Fruit fly (Drosophila melanogaster) whole organism, prepupa: ENCODE results near the gene CG42264.
A peak's percentile ranks its signal among the peaks of the same experiment; 100 is the strongest.

Experiments
- Blimp-1 ChIP-seq: fragments of 200-800 bp; sonication (Bioruptor generic); optimal IDR thresholded peaks from 3 replicates; lab custom pipeline; 2017; ENCODE audit warnings: missing biosample characterization, missing genetic modification characterization, mild to moderate bottlenecking, moderate library complexity, missing genetic modification reagents
- CG10631 ChIP-seq: fragments of 200-800 bp; sonication (Bioruptor generic); optimal IDR thresholded peaks from 2 replicates; lab custom pipeline; 2016; ENCODE audit warnings: missing biosample characterization, missing genetic modification characterization
- CG10669 ChIP-seq: fragments of 200-800 bp; sonication (Bioruptor generic); optimal IDR thresholded peaks from 3 replicates; lab custom pipeline; 2018; ENCODE audit warnings: missing biosample characterization, mild to moderate bottlenecking, missing genetic modification characterization, moderate library complexity
- CG11294 ChIP-seq: fragments of 200-800 bp; sonication (Bioruptor generic); IDR thresholded peaks from 2 replicates; pipeline ENCODE4 v1.3.6; 2022; ENCODE audit warnings: missing biosample characterization, missing genetic modification characterization
- CG11762 ChIP-seq: fragments of 200-800 bp; sonication (Bioruptor generic); optimal IDR thresholded peaks from 3 replicates; lab custom pipeline; 2016; ENCODE audit warnings: missing biosample characterization, missing genetic modification characterization; ENCODE audit not compliant: insufficient read depth
- CG11902 ChIP-seq: fragments of 200-800 bp; sonication (Bioruptor generic); optimal IDR thresholded peaks from 3 replicates; lab custom pipeline; 2016; ENCODE audit warnings: missing biosample characterization, missing genetic modification characterization
- CG15336 ChIP-seq: fragments of 200-800 bp; sonication (Bioruptor generic); IDR thresholded peaks from 2 replicates; pipeline ENCODE4 v1.3.6; 2022; ENCODE audit warnings: missing biosample characterization, missing genetic modification characterization
- CG1621 ChIP-seq: fragments of 200-800 bp; sonication (Bioruptor generic); optimal IDR thresholded peaks from 3 replicates; lab custom pipeline; 2018; ENCODE audit warnings: missing biosample characterization, mild to moderate bottlenecking, missing genetic modification characterization
- CG3032 ChIP-seq: fragments of 200-800 bp; optimal IDR thresholded peaks from 2 replicates; lab custom pipeline; 2019; ENCODE audit warnings: missing biosample characterization, mild to moderate bottlenecking, missing genetic modification characterization, moderate library complexity
- CG31627 ChIP-seq: fragments of 200-800 bp; sonication (Bioruptor generic); optimal IDR thresholded peaks from 3 replicates; lab custom pipeline; 2016; ENCODE audit warnings: missing biosample characterization, missing genetic modification characterization
- CG32006 ChIP-seq: fragments of 200-800 bp; sonication (Bioruptor generic); optimal IDR thresholded peaks from 3 replicates; lab custom pipeline; 2017; ENCODE audit warnings: missing biosample characterization, mild to moderate bottlenecking, missing genetic modification characterization
- CG34406 ChIP-seq: fragments of 200-800 bp; sonication (Bioruptor generic); optimal IDR thresholded peaks from 3 replicates; lab custom pipeline; 2016; ENCODE audit warnings: missing biosample characterization, missing genetic modification characterization
- CG3919 ChIP-seq: fragments of 200-800 bp; sonication (Bioruptor generic); optimal IDR thresholded peaks from 3 replicates; lab custom pipeline; 2016; ENCODE audit warnings: missing biosample characterization, missing genetic modification characterization
- CG4318 ChIP-seq: fragments of 200-800 bp; sonication (Bioruptor generic); optimal IDR thresholded peaks from 3 replicates; lab custom pipeline; 2017; ENCODE audit warnings: missing biosample characterization, mild to moderate bottlenecking, missing genetic modification characterization
- CG6276 ChIP-seq: fragments of 200-800 bp; sonication (Bioruptor generic); optimal IDR thresholded peaks from 2 replicates; lab custom pipeline; 2017; ENCODE audit warnings: missing biosample characterization, mild to moderate bottlenecking, missing genetic modification characterization
- CG8119 ChIP-seq: fragments of 200-800 bp; sonication (Bioruptor generic); IDR thresholded peaks from 3 replicates; pipeline ENCODE4 v1.3.6; 2022; ENCODE audit warnings: missing biosample characterization, missing genetic modification characterization
- CG8319 ChIP-seq: fragments of 200-800 bp; sonication (Bioruptor generic); optimal IDR thresholded peaks from 3 replicates; lab custom pipeline; 2016; ENCODE audit warnings: missing biosample characterization, missing genetic modification characterization
- CG8632 ChIP-seq: fragments of 200-800 bp; sonication (Bioruptor generic); optimal IDR thresholded peaks from 3 replicates; lab custom pipeline; 2016; ENCODE audit warnings: missing biosample characterization, missing genetic modification characterization
- CG9139 ChIP-seq: fragments of 200-800 bp; sonication (Bioruptor generic); optimal IDR thresholded peaks from 3 replicates; lab custom pipeline; 2017; ENCODE audit warnings: missing biosample characterization, mild to moderate bottlenecking, missing genetic modification characterization
- Eip75B ChIP-seq: fragments of 200-800 bp; sonication (Bioruptor generic); optimal IDR thresholded peaks from 3 replicates; lab custom pipeline; 2016; ENCODE audit warnings: missing biosample characterization, missing genetic modification characterization
- Eip93F ChIP-seq: fragments of 200-800 bp; sonication (Bioruptor generic); optimal IDR thresholded peaks from 2 replicates; lab custom pipeline; 2016; ENCODE audit warnings: missing biosample characterization, mild to moderate bottlenecking, missing genetic modification characterization
- Ets21C ChIP-seq: fragments of 200-800 bp; sonication (Bioruptor generic); optimal IDR thresholded peaks from 3 replicates; lab custom pipeline; 2016; ENCODE audit warnings: missing biosample characterization, missing genetic modification characterization
- Ets96B ChIP-seq: fragments of 200-800 bp; optimal IDR thresholded peaks from 2 replicates; lab custom pipeline; 2019; ENCODE audit warnings: missing biosample characterization, mild to moderate bottlenecking, missing genetic modification characterization, moderate library complexity
- Gug ChIP-seq: fragments of 200-800 bp; sonication (Bioruptor generic); IDR thresholded peaks from 2 replicates; pipeline ENCODE4 v1.3.6; 2022; ENCODE audit warnings: missing biosample characterization, missing genetic modification characterization
- Hr39 ChIP-seq: fragments of 200-800 bp; sonication (Bioruptor generic); optimal IDR thresholded peaks from 2 replicates; lab custom pipeline; 2016; ENCODE audit warnings: missing biosample characterization, missing genetic modification characterization
- Hr4 ChIP-seq: fragments of 200-800 bp; sonication (Bioruptor generic); optimal IDR thresholded peaks from 3 replicates; lab custom pipeline; 2016; ENCODE audit warnings: missing biosample characterization, missing genetic modification characterization
- Lpt ChIP-seq: fragments of 200-800 bp; sonication (Bioruptor generic); optimal IDR thresholded peaks from 3 replicates; lab custom pipeline; 2016; ENCODE audit warnings: missing biosample characterization, missing genetic modification characterization
- Met ChIP-seq: fragments of 200-800 bp; sonication (Bioruptor generic); optimal IDR thresholded peaks from 3 replicates; lab custom pipeline; 2016; ENCODE audit warnings: missing biosample characterization, missing genetic modification characterization
- OdsH ChIP-seq: fragments of 200-800 bp; sonication (Bioruptor generic); optimal IDR thresholded peaks from 3 replicates; lab custom pipeline; 2016; ENCODE audit warnings: missing biosample characterization, missing genetic modification characterization
- Smox ChIP-seq: fragments of 200-800 bp; sonication (Bioruptor generic); optimal IDR thresholded peaks from 3 replicates; lab custom pipeline; 2016; ENCODE audit warnings: missing biosample characterization, missing genetic modification characterization
- Sox102F ChIP-seq: fragments of 200-800 bp; sonication (Bioruptor generic); optimal IDR thresholded peaks from 2 replicates; lab custom pipeline; 2016; ENCODE audit warnings: missing biosample characterization, mild to moderate bottlenecking, missing genetic modification characterization
- Sox14 ChIP-seq: fragments of 200-800 bp; sonication (Bioruptor generic); optimal IDR thresholded peaks from 3 replicates; lab custom pipeline; 2016; ENCODE audit warnings: missing biosample characterization, missing genetic modification characterization
- achi ChIP-seq: fragments of 200-800 bp; sonication (Bioruptor generic); optimal IDR thresholded peaks from 3 replicates; lab custom pipeline; 2016; ENCODE audit warnings: missing biosample characterization, missing genetic modification characterization
- acj6 ChIP-seq: fragments of 200-800 bp; sonication (Bioruptor generic); optimal IDR thresholded peaks from 3 replicates; lab custom pipeline; 2016; ENCODE audit warnings: missing biosample characterization, missing genetic modification characterization
- cyc ChIP-seq: fragments of 200-800 bp; sonication (Bioruptor generic); optimal IDR thresholded peaks from 3 replicates; lab custom pipeline; 2016; ENCODE audit warnings: missing biosample characterization, missing genetic modification characterization
- dac ChIP-seq: fragments of 200-800 bp; sonication (Bioruptor generic); optimal IDR thresholded peaks from 2 replicates; lab custom pipeline; 2017; ENCODE audit warnings: missing biosample characterization, mild to moderate bottlenecking, missing genetic modification characterization
- dsx ChIP-seq: fragments of 200-800 bp; optimal IDR thresholded peaks from 3 replicates; lab custom pipeline; 2019; ENCODE audit warnings: missing biosample characterization, mild to moderate bottlenecking, missing genetic modification characterization, moderate library complexity; ENCODE audit not compliant: poor library complexity, severe bottlenecking
- esn ChIP-seq: fragments of 200-800 bp; sonication (Bioruptor generic); optimal IDR thresholded peaks from 2 replicates; lab custom pipeline; 2016; ENCODE audit warnings: missing biosample characterization, mild to moderate bottlenecking, missing genetic modification characterization, moderate library complexity
- fd59A ChIP-seq: fragments of 200-800 bp; sonication (Bioruptor generic); optimal IDR thresholded peaks from 2 replicates; lab custom pipeline; 2017; ENCODE audit warnings: missing biosample characterization, mild to moderate bottlenecking, missing genetic modification characterization, missing genetic modification reagents
- net ChIP-seq: fragments of 200-800 bp; sonication (Bioruptor generic); optimal IDR thresholded peaks from 3 replicates; lab custom pipeline; 2016; ENCODE audit warnings: missing biosample characterization, missing genetic modification characterization
- salr ChIP-seq, 2 experiments: fragments of 200-800 bp; sonication (Bioruptor generic); optimal IDR thresholded peaks; 3 replicates each; lab custom pipeline; 2016 to 2018; ENCODE audit warnings: missing biosample characterization in 2 of 2, missing genetic modification characterization in 2 of 2, mild to moderate bottlenecking in 1 of 2
- spab ChIP-seq: fragments of 200-800 bp; sonication (Bioruptor generic); optimal IDR thresholded peaks from 2 replicates; lab custom pipeline; 2017; ENCODE audit warnings: missing biosample characterization, mild to moderate bottlenecking, missing genetic modification characterization, missing genetic modification reagents
- svp ChIP-seq: fragments of 200-800 bp; sonication (Bioruptor generic); peaks from one replicate; lab custom pipeline; 2016; ENCODE audit warnings: missing biosample characterization, missing genetic modification characterization
- topi ChIP-seq: fragments of 200-800 bp; sonication (Bioruptor generic); optimal IDR thresholded peaks from 3 replicates; lab custom pipeline; 2016; ENCODE audit warnings: missing biosample characterization, missing genetic modification characterization
- vri ChIP-seq: fragments of 200-800 bp; sonication (Bioruptor generic); optimal IDR thresholded peaks from 3 replicates; lab custom pipeline; 2016; ENCODE audit warnings: missing biosample characterization, mild to moderate bottlenecking, missing genetic modification characterization

The CG42264 gene

dm6 chrX:5751949-5752348 is 24.5 kb downstream of the CG42264 start, which contains the start of gene CG15772:
CG15772 (plus strand) TSS chrX:5752249.
- TF ChIP-seq Hr4 (GFP tag; lab: Kevin White, UChicago) (no peak), OdsH (no peak), dac (GFP tag; lab: Kevin White, UChicago) (no peak), CG32006 (GFP tag; lab: Kevin White, UChicago) (no peak), Gug (GFP tag; lab: Robert Waterston, UW) (no peak), CG4318 (GFP tag; lab: Kevin White, UChicago) (no peak), Sox14 (GFP tag; lab: Kevin White, UChicago) (no peak), CG3919 (no peak), net (GFP tag; lab: Kevin White, UChicago) (no peak), esn (GFP tag; lab: Kevin White, UChicago) (no peak), CG6276 (GFP tag; lab: Kevin White, UChicago) (no peak), fd59A (no peak), Ets96B (tag; lab: Kevin White, UChicago) (no peak), Smox (GFP tag; lab: Kevin White, UChicago) (no peak), cyc (GFP tag; lab: Kevin White, UChicago) (no peak), CG11762 (GFP tag; lab: Kevin White, UChicago) (no peak)
- TF ChIP-seq, all 60 proteins: peak for 0

dm6 chrX:5746864-5747861 is 29.3 kb downstream of the CG42264 start, which contains the start of the genes IntS6 and Rtel1:
IntS6 (minus strand) TSS chrX:5747254.
Rtel1 (plus strand) TSS chrX:5747747.
- TF ChIP-seq cyc (GFP tag; lab: Kevin White, UChicago) = peak; percentile 94
- TF ChIP-seq Eip75B (GFP tag; lab: Kevin White, UChicago) = peak; percentile 91
- TF ChIP-seq fd59A = peak; percentile 83
- peak; percentile 93 for TF ChIP-seq Ets21C (GFP tag; lab: Kevin White, UChicago)
- TF ChIP-seq Sox102F (GFP tag; lab: Kevin White, UChicago) = peak; percentile 92
- TF ChIP-seq salr (GFP tag; optimal IDR thresholded peaks at IDR 0.05; lab: Kevin White, UChicago) = peak; percentile 74 to 81
- TF ChIP-seq net (GFP tag; lab: Kevin White, UChicago) = peak; percentile 82
- TF ChIP-seq CG1621 (tag; lab: Kevin White, UChicago) = peak; percentile 89
- peak; percentile 87 for TF ChIP-seq CG34406 (GFP tag; lab: Kevin White, UChicago)
- TF ChIP-seq Met (GFP tag; lab: Kevin White, UChicago) = peak; percentile 95
- peak; percentile 61 for TF ChIP-seq Eip93F (GFP tag; lab: Kevin White, UChicago)
- peak; percentile 88 for TF ChIP-seq CG3919
- TF ChIP-seq Smox (GFP tag; lab: Kevin White, UChicago) = peak; percentile 93
- TF ChIP-seq CG15336 = peak; percentile 91
- peak; percentile 95 for TF ChIP-seq CG31627 (GFP tag; lab: Kevin White, UChicago)
- TF ChIP-seq CG8119 (GFP tag; lab: Robert Waterston, UW) = peak; percentile 87
- TF ChIP-seq dsx = peak; percentile 80
- peak; percentile 91 for TF ChIP-seq CG10631 (GFP tag; lab: Kevin White, UChicago)
- peak; percentile 77 for TF ChIP-seq vri (GFP tag; lab: Kevin White, UChicago)
- TF ChIP-seq CG8632 (GFP tag; lab: Kevin White, UChicago) = peak; percentile 89
- TF ChIP-seq CG3032 (tag; lab: Kevin White, UChicago) = peak; percentile 88
- peak; percentile 87 for TF ChIP-seq CG8319 (GFP tag; lab: Kevin White, UChicago)
- peak; percentile 79 for TF ChIP-seq dac (GFP tag; lab: Kevin White, UChicago)
- TF ChIP-seq svp = peak; percentile 96
- TF ChIP-seq CG11294 = peak; percentile 83
- peak; percentile 73 for TF ChIP-seq Blimp-1 (GFP tag; lab: Kevin White, UChicago)
- TF ChIP-seq Hr39 (GFP tag; lab: Kevin White, UChicago) = peak; percentile 97
- peak; percentile 65 for TF ChIP-seq CG9139
- TF ChIP-seq CG11902 (GFP tag; lab: Kevin White, UChicago) = peak; percentile 89
- peak; percentile 84 for TF ChIP-seq Gug (GFP tag; lab: Robert Waterston, UW)
- peak; percentile 90 for TF ChIP-seq acj6
- peak; percentile 93 for TF ChIP-seq OdsH
- peak; percentile 93 for TF ChIP-seq topi (GFP tag; lab: Kevin White, UChicago)
- peak; percentile 94 for TF ChIP-seq Sox14 (GFP tag; lab: Kevin White, UChicago)
- TF ChIP-seq CG11762 (GFP tag; lab: Kevin White, UChicago) = peak; percentile 87
- peak; percentile 76 for TF ChIP-seq Lpt (GFP tag; lab: Kevin White, UChicago)
- TF ChIP-seq CG10669 = peak; percentile 87
- peak; percentile 89 for TF ChIP-seq achi (GFP tag; lab: Kevin White, UChicago)
- TF ChIP-seq spab (GFP tag; lab: Kevin White, UChicago) = peak; percentile 74
- peak; percentile 84 for TF ChIP-seq CG6276 (GFP tag; lab: Kevin White, UChicago)
